Fruit fly (Drosophila melanogaster) S2 (cell line): ENCODE data around the gene CG7407.

Source experiments
- CG8478 ChIP-seq: fragments of >200 bp; optimal IDR thresholded peaks from 2 replicates; lab custom pipeline; 2018
- CTCF ChIP-seq, 2 experiments: fragments of >200 bp; optimal IDR thresholded peaks; 2 replicates each; lab custom pipeline; 2018

- no peak for TF ChIP-seq CG8478 (lab: Kevin White, UChicago)
- no peak for TF ChIP-seq CTCF (optimal IDR thresholded peaks at IDR 0.05; lab: Kevin White, UChicago)
Observed at dm6 chr3L:21808003-21808530, 15.2 kb upstream of the CG7407 start.
